Fruit fly (Drosophila melanogaster) whole organism, embryonic: Measurements from ENCODE around the gene bsk.
A peak's percentile ranks its signal among the peaks of the same experiment; 100 is the strongest.

Source experiments
- Blimp-1 ChIP-seq: fragments of 200-800 bp; sonication (Bioruptor generic); optimal IDR thresholded peaks from 3 replicates; lab custom pipeline; 2018; ENCODE audit warnings: missing biosample characterization, missing genetic modification characterization, mild to moderate bottlenecking, moderate library complexity, missing genetic modification reagents
- CG10431 ChIP-seq: fragments of 200-800 bp; sonication (Bioruptor generic); optimal IDR thresholded peaks from 3 replicates; lab custom pipeline; 2018; ENCODE audit warnings: missing biosample characterization, mild to moderate bottlenecking, missing genetic modification characterization
- CG10654 ChIP-seq: fragments of 200-800 bp; sonication (Bioruptor generic); optimal IDR thresholded peaks from 2 replicates; lab custom pipeline; 2016; ENCODE audit warnings: missing biosample characterization, missing genetic modification characterization
- CG11456 ChIP-seq: fragments of 200-800 bp; sonication (Bioruptor generic); IDR thresholded peaks from 3 replicates; pipeline ENCODE4 v1.3.6; 2022; ENCODE audit warnings: missing biosample characterization, missing genetic modification characterization
- CG11723 ChIP-seq: fragments of 200-800 bp; sonication (Bioruptor generic); optimal IDR thresholded peaks from 2 replicates; lab custom pipeline; 2017; ENCODE audit warnings: missing biosample characterization, mild to moderate bottlenecking, missing genetic modification characterization
- CG12769 ChIP-seq: fragments of 200-800 bp; sonication (Bioruptor generic); optimal IDR thresholded peaks from 2 replicates; lab custom pipeline; 2019; ENCODE audit warnings: missing biosample characterization, mild to moderate bottlenecking, missing genetic modification characterization, moderate library complexity
- CG14050 ChIP-seq: fragments of 200-800 bp; sonication (Bioruptor generic); IDR thresholded peaks from 3 replicates; pipeline ENCODE4 v1.3.6; 2022; ENCODE audit warnings: missing biosample characterization, missing genetic modification characterization
- CG14860 ChIP-seq: fragments of 200-800 bp; sonication (Bioruptor generic); IDR thresholded peaks from 3 replicates; pipeline ENCODE4 v1.3.6; 2022; ENCODE audit warnings: missing biosample characterization, missing genetic modification characterization; ENCODE audit not compliant: partially characterized antibody
- CG1602 ChIP-seq: fragments of 200-800 bp; sonication (Bioruptor generic); optimal IDR thresholded peaks from 3 replicates; lab custom pipeline; 2016; ENCODE audit warnings: missing biosample characterization, missing genetic modification characterization
- CG17186 ChIP-seq: fragments of 200-800 bp; sonication (Bioruptor generic); optimal IDR thresholded peaks from 3 replicates; lab custom pipeline; 2017; ENCODE audit warnings: missing biosample characterization, missing genetic modification reagents, missing genetic modification characterization
- CG17359 ChIP-seq: fragments of 200-800 bp; sonication (Bioruptor generic); optimal IDR thresholded peaks from 3 replicates; lab custom pipeline; 2018; ENCODE audit warnings: missing biosample characterization, mild to moderate bottlenecking, missing genetic modification characterization, moderate library complexity
- CG17361 ChIP-seq: fragments of 200-800 bp; sonication (Bioruptor generic); IDR thresholded peaks from 3 replicates; pipeline ENCODE4 v1.3.6; 2022; ENCODE audit warnings: missing biosample characterization, missing genetic modification characterization
- CG18476 ChIP-seq: fragments of 200-800 bp; sonication (Bioruptor generic); optimal IDR thresholded peaks from 2 replicates; lab custom pipeline; 2016; ENCODE audit warnings: missing biosample characterization, mild to moderate bottlenecking, missing genetic modification characterization
- CG2202 ChIP-seq: fragments of 200-800 bp; sonication (Bioruptor generic); optimal IDR thresholded peaks from 2 replicates; lab custom pipeline; 2018; ENCODE audit warnings: missing biosample characterization, mild to moderate bottlenecking, missing genetic modification characterization
- CG30403 ChIP-seq: fragments of 200-800 bp; sonication (Bioruptor generic); optimal IDR thresholded peaks from 3 replicates; lab custom pipeline; 2016; ENCODE audit warnings: missing biosample characterization, missing genetic modification characterization
- CG33213 ChIP-seq: fragments of 200-800 bp; sonication (Bioruptor generic); optimal IDR thresholded peaks from 3 replicates; lab custom pipeline; 2016; ENCODE audit warnings: missing biosample characterization, missing genetic modification characterization
- CG6683 ChIP-seq: fragments of 200-800 bp; sonication (Bioruptor generic); optimal IDR thresholded peaks from 2 replicates; lab custom pipeline; 2017; ENCODE audit warnings: missing biosample characterization, mild to moderate bottlenecking, missing genetic modification characterization, missing genetic modification reagents
- CG8765 ChIP-seq: fragments of 200-800 bp; sonication (Bioruptor generic); IDR thresholded peaks from 2 replicates; pipeline ENCODE4 v1.3.6; 2022; ENCODE audit warnings: missing biosample characterization, missing genetic modification characterization
- CG9797 ChIP-seq: fragments of 200-800 bp; sonication (Bioruptor generic); optimal IDR thresholded peaks from 3 replicates; lab custom pipeline; 2018; ENCODE audit warnings: missing biosample characterization, mild to moderate bottlenecking, missing genetic modification characterization
- CTCF ChIP-seq: fragments of 200-800 bp; sonication (Bioruptor generic); optimal IDR thresholded peaks from 2 replicates; lab custom pipeline; 2017; ENCODE audit warnings: missing biosample characterization, mild to moderate bottlenecking, missing genetic modification characterization, moderate library complexity
- Dp ChIP-seq: fragments of 200-800 bp; sonication (Bioruptor generic); optimal IDR thresholded peaks from 2 replicates; lab custom pipeline; 2018; ENCODE audit warnings: missing biosample characterization, mild to moderate bottlenecking, missing genetic modification characterization, moderate library complexity
- HHEX ChIP-seq: fragments of 200-800 bp; sonication (Bioruptor generic); optimal IDR thresholded peaks from 3 replicates; lab custom pipeline; 2017; ENCODE audit warnings: missing biosample characterization, mild to moderate bottlenecking, missing genetic modification characterization, missing genetic modification reagents
- Hr3 ChIP-seq: fragments of 200-800 bp; sonication (Bioruptor generic); optimal IDR thresholded peaks from 3 replicates; lab custom pipeline; 2016; ENCODE audit warnings: missing biosample characterization, missing genetic modification characterization
- Hr78 ChIP-seq, 2 experiments: fragments of 200-800 bp in 1 of 2; fragments of >200 bp in 1 of 2; sonication (Bioruptor generic) in 1 of 2; optimal IDR thresholded peaks; 2 replicates each; lab custom pipeline; 2017 to 2019; ENCODE audit warnings: missing biosample characterization in 2 of 2, missing genetic modification characterization in 2 of 2, mild to moderate bottlenecking in 1 of 2, moderate library complexity in 1 of 2
- Kr ChIP-seq: fragments of 200-800 bp; sonication (Bioruptor generic); optimal IDR thresholded peaks from 2 replicates; lab custom pipeline; 2017; ENCODE audit warnings: missing biosample characterization, mild to moderate bottlenecking, missing genetic modification characterization
- Lim3 ChIP-seq: fragments of 200-800 bp; sonication (Bioruptor generic); IDR thresholded peaks from 2 replicates; pipeline ENCODE4 v1.3.6; 2022; ENCODE audit warnings: missing biosample characterization, missing genetic modification characterization
- MTF-1 ChIP-seq: fragments of 200-800 bp; sonication (Bioruptor generic); optimal IDR thresholded peaks from 2 replicates; lab custom pipeline; 2018; ENCODE audit warnings: missing biosample characterization, mild to moderate bottlenecking, missing genetic modification characterization, borderline replicate concordance
- Max ChIP-seq: fragments of 200-800 bp; sonication (Bioruptor generic); optimal IDR thresholded peaks from 2 replicates; lab custom pipeline; 2016; ENCODE audit warnings: missing biosample characterization, mild to moderate bottlenecking, missing genetic modification characterization
- Mes4 ChIP-seq: fragments of 200-800 bp; sonication (Bioruptor generic); optimal IDR thresholded peaks from 2 replicates; lab custom pipeline; 2016; ENCODE audit warnings: missing biosample characterization, missing genetic modification characterization
- Nf-YA ChIP-seq: fragments of 200-800 bp; sonication (Bioruptor generic); IDR thresholded peaks from 2 replicates; pipeline ENCODE4 v1.3.6; 2022; ENCODE audit warnings: missing biosample characterization, missing genetic modification characterization
- Pdp1 ChIP-seq, 2 experiments: fragments of 200-800 bp; sonication (Bioruptor generic); optimal IDR thresholded peaks; 3 replicates each; lab custom pipeline; 2016; ENCODE audit warnings: missing biosample characterization in 2 of 2, missing genetic modification characterization in 2 of 2, mild to moderate bottlenecking in 1 of 2, moderate library complexity in 1 of 2
- Ptx1 ChIP-seq: fragments of 200-800 bp; sonication (Bioruptor generic); IDR thresholded peaks from 2 replicates; pipeline ENCODE4 v1.3.6; 2022; ENCODE audit warnings: missing biosample characterization, missing genetic modification characterization
- Rfx ChIP-seq: fragments of 200-800 bp; sonication (Bioruptor generic); IDR thresholded peaks from 2 replicates; pipeline ENCODE4 v1.3.6; 2022; ENCODE audit warnings: missing biosample characterization, missing genetic modification characterization
- Sin3A ChIP-seq: fragments of >200 bp; optimal IDR thresholded peaks from 2 replicates; lab custom pipeline; 2018
- Ssrp ChIP-seq: fragments of 200-800 bp; sonication (Bioruptor generic); optimal IDR thresholded peaks from 2 replicates; lab custom pipeline; 2018; ENCODE audit warnings: missing biosample characterization, mild to moderate bottlenecking, missing genetic modification characterization, moderate library complexity
- YL-1 ChIP-seq: fragments of 200-800 bp; sonication (Bioruptor generic); optimal IDR thresholded peaks from 3 replicates; lab custom pipeline; 2017; ENCODE audit warnings: missing biosample characterization, mild to moderate bottlenecking, missing genetic modification characterization
- esg ChIP-seq: fragments of 200-800 bp; sonication (Bioruptor generic); conservative IDR thresholded peaks from 2 replicates; pipeline ENCODE4 v1.3.6; 2022; ENCODE audit warnings: missing biosample characterization, missing genetic modification characterization
- gce ChIP-seq: fragments of 200-800 bp; sonication (Bioruptor generic); IDR thresholded peaks from 3 replicates; pipeline ENCODE4 v1.3.6; 2022; ENCODE audit warnings: missing biosample characterization, missing genetic modification characterization
- grn ChIP-seq: fragments of 200-800 bp; sonication (Bioruptor generic); optimal IDR thresholded peaks from 3 replicates; lab custom pipeline; 2017; ENCODE audit warnings: missing biosample characterization, missing genetic modification characterization
- hbn ChIP-seq: fragments of 200-800 bp; sonication (Bioruptor generic); IDR thresholded peaks from 2 replicates; pipeline ENCODE4 v1.3.6; 2022; ENCODE audit warnings: missing biosample characterization, missing genetic modification characterization; ENCODE audit not compliant: partially characterized antibody
- lola ChIP-seq, 3 experiments: fragments of >200 bp in 2 of 3; fragments of 200-800 bp in 1 of 3; sonication (Bioruptor generic) in 1 of 3; optimal IDR thresholded peaks; 2 replicates each; lab custom pipeline; 2017 to 2019; ENCODE audit warnings: missing biosample characterization in 3 of 3, missing genetic modification characterization in 3 of 3, mild to moderate bottlenecking in 1 of 3, moderate library complexity in 1 of 3
- luna ChIP-seq: fragments of 200-800 bp; sonication (Bioruptor generic); optimal IDR thresholded peaks from 2 replicates; lab custom pipeline; 2016; ENCODE audit warnings: missing biosample characterization, missing genetic modification characterization
- nom ChIP-seq: fragments of 200-800 bp; sonication (Bioruptor generic); optimal IDR thresholded peaks from 2 replicates; lab custom pipeline; 2017; ENCODE audit warnings: missing biosample characterization, missing genetic modification characterization, mild to moderate bottlenecking, moderate library complexity, missing genetic modification reagents
- onecut ChIP-seq: fragments of 200-800 bp; sonication (Bioruptor generic); IDR thresholded peaks from 2 replicates; pipeline ENCODE4 v1.3.6; 2022; ENCODE audit warnings: missing biosample characterization, missing genetic modification characterization
- pb ChIP-seq: fragments of 200-800 bp; sonication (Bioruptor generic); optimal IDR thresholded peaks from 3 replicates; lab custom pipeline; 2016; ENCODE audit warnings: missing biosample characterization, missing genetic modification characterization
- salm ChIP-seq: fragments of 200-800 bp; sonication (Bioruptor generic); optimal IDR thresholded peaks from 2 replicates; lab custom pipeline; 2018; ENCODE audit warnings: missing biosample characterization, mild to moderate bottlenecking, missing genetic modification characterization
- schlank ChIP-seq: fragments of 200-800 bp; sonication (Bioruptor generic); optimal IDR thresholded peaks from 2 replicates; lab custom pipeline; 2018; ENCODE audit warnings: missing biosample characterization, mild to moderate bottlenecking, missing genetic modification characterization
- sisA ChIP-seq: fragments of 200-800 bp; sonication (Bioruptor generic); IDR thresholded peaks from 2 replicates; pipeline ENCODE4 v1.3.6; 2022; ENCODE audit warnings: missing biosample characterization, missing genetic modification characterization
- slou ChIP-seq: fragments of 200-800 bp; sonication (Bioruptor generic); optimal IDR thresholded peaks from 3 replicates; lab custom pipeline; 2016; ENCODE audit warnings: missing biosample characterization, missing genetic modification characterization
- sug ChIP-seq: fragments of 200-800 bp; optimal IDR thresholded peaks from 2 replicates; lab custom pipeline; 2019; ENCODE audit warnings: missing biosample characterization, mild to moderate bottlenecking, missing genetic modification characterization, moderate library complexity
- wdn ChIP-seq: fragments of 200-800 bp; sonication (Bioruptor generic); IDR thresholded peaks from 2 replicates; pipeline ENCODE4 v1.3.6; 2022; ENCODE audit warnings: missing biosample characterization, missing genetic modification characterization
- zfh2 ChIP-seq: fragments of 200-800 bp; sonication (Bioruptor generic); optimal IDR thresholded peaks from 2 replicates; lab custom pipeline; 2016; ENCODE audit warnings: missing biosample characterization, missing genetic modification characterization

Gene bsk

dm6 chr2L:10246785-10247190, 3.5 kb downstream of the bsk start, which contains the start of gene chico (continued):
- TF ChIP-seq CG9797 (GFP tag; lab: Kevin White, UChicago) (peak; percentile 53), sisA (no peak), Lim3 (GFP tag; lab: Robert Waterston, UW) (no peak), CG11456 (GFP tag; lab: Robert Waterston, UW) (no peak), CG18476 (GFP tag; lab: Kevin White, UChicago) (no peak), CG17361 (no peak; the same call in 2 of the 3 replicates), CG1602 (no peak), Rfx (no peak; the same call in 1 of the 2 replicates), CG6683 (GFP tag; lab: Kevin White, UChicago) (no peak), Pdp1 (GFP tag; optimal IDR thresholded peaks at IDR 0.05; lab: Kevin White, UChicago) (peak in 1 of 2 experiments; percentile 72), YL-1 (GFP tag; lab: Kevin White, UChicago) (peak; percentile 62), CG30403 (no peak), zfh2 (GFP tag; lab: Kevin White, UChicago) (no peak), Kr (GFP tag; lab: Kevin White, UChicago) (no peak), CG11723 (no peak), salm (no peak), Sin3A (lab: Kevin White, UChicago) (peak; percentile 17), nom (GFP tag; lab: Kevin White, UChicago) (no peak), luna (GFP tag; lab: Kevin White, UChicago) (no peak), HHEX (GFP tag; lab: Kevin White, UChicago) (no peak), MTF-1 (GFP tag; lab: Kevin White, UChicago) (no peak), CTCF (no peak), pb (no peak), Max (GFP tag; lab: Kevin White, UChicago) (peak; percentile 23), hbn (GFP tag; lab: Robert Waterston, UW) (peak; percentile 52), Nf-YA (no peak), Ssrp (tag; lab: Kevin White, UChicago) (no peak), CG2202 (tag; lab: Kevin White, UChicago) (no peak), Hr3 (GFP tag; lab: Kevin White, UChicago) (no peak), slou (GFP tag; lab: Kevin White, UChicago) (no peak), CG12769 (tag; lab: Kevin White, UChicago) (no peak), CG8765 (GFP tag; lab: Robert Waterston, UW) (no peak), esg (GFP tag; lab: Robert Waterston, UW) (no peak), CG17359 (tag; lab: Kevin White, UChicago) (no peak), Ptx1 (GFP tag; lab: Robert Waterston, UW) (no peak), gce (GFP tag; lab: Robert Waterston, UW) (no peak), Dp (GFP tag; lab: Kevin White, UChicago) (peak; percentile 73), CG17186 (peak; percentile 17), CG33213 (GFP tag; lab: Kevin White, UChicago) (peak; percentile 48), lola (GFP tag; optimal IDR thresholded peaks at IDR 0.05; lab: Kevin White, UChicago) (no peak), schlank (no peak), sug (tag; lab: Kevin White, UChicago) (peak; percentile 50), wdn (GFP tag; lab: Robert Waterston, UW) (no peak), grn (GFP tag; lab: Kevin White, UChicago) (no peak), CG10431 (no peak), Hr78 (GFP tag; optimal IDR thresholded peaks at IDR 0.05; lab: Kevin White, UChicago) (no peak), CG14860 (GFP tag; lab: Robert Waterston, UW) (peak; percentile 68), Blimp-1 (no peak), CG14050 (GFP tag; lab: Robert Waterston, UW) (no peak), onecut (GFP tag; lab: Robert Waterston, UW) (no peak), Mes4 (GFP tag; lab: Kevin White, UChicago) (no peak), CG10654 (GFP tag; lab: Kevin White, UChicago) (no peak)
